Worm (Caenorhabditis elegans) whole organism, mixed stage, embryonic: ENCODE measurements around the gene cnnm-5.

ENCODE experiments used
- blmp-1 ChIP-seq: fragments of 150-350 bp; optimal IDR thresholded peaks from 2 replicates; lab custom pipeline; 2014; ENCODE audit warnings: missing biosample characterization, missing genetic modification characterization
- ces-1 ChIP-seq: fragments of 150-350 bp; optimal IDR thresholded peaks from 2 replicates; lab custom pipeline; 2014; ENCODE audit warnings: missing biosample characterization, missing genetic modification reagents, missing genetic modification characterization
- elt-3 ChIP-seq: fragments of 150-350 bp; optimal IDR thresholded peaks from 2 replicates; lab custom pipeline; 2014; ENCODE audit warnings: missing biosample characterization, missing genetic modification characterization
- lin-13 ChIP-seq: fragments of 150-350 bp; optimal IDR thresholded peaks from 2 replicates; lab custom pipeline; 2014; ENCODE audit warnings: missing biosample characterization, missing genetic modification characterization
- lsy-2 ChIP-seq: fragments of 150-350 bp; optimal IDR thresholded peaks from 2 replicates; lab custom pipeline; 2014; ENCODE audit warnings: missing biosample characterization, missing genetic modification characterization
- mab-5 ChIP-seq: fragments of 150-350 bp; optimal IDR thresholded peaks from 2 replicates; lab custom pipeline; 2014; ENCODE audit warnings: missing biosample characterization, missing genetic modification characterization
- nhr-237 ChIP-seq: fragments of 150-350 bp; optimal IDR thresholded peaks from 2 replicates; lab custom pipeline; 2014; ENCODE audit warnings: missing biosample characterization, missing genetic modification characterization
- nhr-28 ChIP-seq: fragments of 150-350 bp; optimal IDR thresholded peaks from 2 replicates; lab custom pipeline; 2014; ENCODE audit warnings: missing biosample characterization, missing genetic modification characterization
- snpc-4 ChIP-seq: fragments of 150-350 bp; optimal IDR thresholded peaks from 2 replicates; lab custom pipeline; 2014; ENCODE audit warnings: missing biosample characterization, missing genetic modification characterization
- tbx-8 ChIP-seq: fragments of 200-800 bp; sonication (Bioruptor generic); optimal IDR thresholded peaks from 2 replicates; lab custom pipeline; 2018; ENCODE audit warnings: mild to moderate bottlenecking, missing genetic modification characterization, moderate library complexity, missing compliant biosample characterization
- unc-120 ChIP-seq: sonication (generic microtip); optimal IDR thresholded peaks from 2 replicates; lab custom pipeline; 2017; ENCODE audit warnings: missing genetic modification characterization, missing compliant biosample characterization; ENCODE audit not compliant: poor library complexity, severe bottlenecking
- unc-39 ChIP-seq: fragments of 150-350 bp; optimal IDR thresholded peaks from 2 replicates; lab custom pipeline; 2014; ENCODE audit warnings: missing biosample characterization, missing genetic modification characterization
- unc-62 ChIP-seq: fragments of 150-350 bp; optimal IDR thresholded peaks from 2 replicates; lab custom pipeline; 2014; ENCODE audit warnings: missing biosample characterization, missing genetic modification reagents, missing genetic modification characterization
- ztf-11 ChIP-seq: fragments of 150-350 bp; optimal IDR thresholded peaks from 2 replicates; lab custom pipeline; 2014; ENCODE audit warnings: missing biosample characterization, missing genetic modification characterization

DNA sequence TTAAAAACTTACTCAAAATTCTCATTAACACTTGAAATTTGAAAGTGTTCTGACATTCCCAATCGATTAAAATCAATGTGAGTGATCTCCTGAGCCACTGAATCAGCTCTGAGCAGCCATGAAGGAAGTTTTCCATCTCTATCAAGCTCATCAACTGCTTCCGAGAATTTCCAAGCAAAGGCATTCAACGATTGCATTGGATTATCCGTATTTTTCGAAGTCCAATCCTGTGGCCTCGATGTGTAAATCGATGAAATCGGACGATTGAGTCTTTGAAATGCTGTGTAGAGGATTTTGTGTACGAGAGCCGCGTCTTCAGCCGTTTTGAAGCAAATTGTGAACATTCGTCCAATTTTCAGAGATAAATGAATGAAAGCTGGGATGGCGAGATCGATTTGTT lies 33.1 kb downstream of the cnnm-5 start:
- TF ChIP-seq elt-3 (no peak), blmp-1 (tag; lab: Kevin White, UChicago) (no peak), tbx-8 (GFP tag; lab: Kevin White, UChicago) (no peak), ces-1 (GFP tag; lab: Kevin White, UChicago) (no peak), unc-39 (tag; lab: Kevin White, UChicago) (no peak), snpc-4 (tag; lab: Kevin White, UChicago) (no peak), unc-62 (GFP tag; lab: Kevin White, UChicago) (no peak), nhr-28 (tag; lab: Kevin White, UChicago) (no peak), lsy-2 (tag; lab: Kevin White, UChicago) (no peak), ztf-11 (tag; lab: Kevin White, UChicago) (no peak), lin-13 (tag; lab: Kevin White, UChicago) (no peak), nhr-237 (tag; lab: Kevin White, UChicago) (no peak), mab-5 (no peak), unc-120 (tag; lab: Kevin White, UChicago) (no peak)
